Fruit fly (Drosophila melanogaster) whole organism, embryonic: ENCODE measurements around the gene osk.

ENCODE experiments used
- Blimp-1 ChIP-seq: fragments of 200-800 bp; sonication (Bioruptor generic); optimal IDR thresholded peaks from 3 replicates; lab custom pipeline; 2018; ENCODE audit warnings: missing biosample characterization, missing genetic modification characterization, mild to moderate bottlenecking, moderate library complexity, missing genetic modification reagents
- CG10267 ChIP-seq: fragments of 200-800 bp; sonication (Bioruptor generic); optimal IDR thresholded peaks from 2 replicates; lab custom pipeline; 2018; ENCODE audit warnings: missing biosample characterization, mild to moderate bottlenecking, missing genetic modification characterization, moderate library complexity
- CG10431 ChIP-seq: fragments of 200-800 bp; sonication (Bioruptor generic); optimal IDR thresholded peaks from 3 replicates; lab custom pipeline; 2018; ENCODE audit warnings: missing biosample characterization, mild to moderate bottlenecking, missing genetic modification characterization
- CG11247 ChIP-seq: fragments of 200-800 bp; sonication (Bioruptor generic); IDR thresholded peaks from 2 replicates; pipeline ENCODE4 v1.3.6; 2022; ENCODE audit warnings: missing biosample characterization, missing genetic modification characterization
- CG11504 ChIP-seq: fragments of 200-800 bp; sonication (Bioruptor generic); optimal IDR thresholded peaks from 3 replicates; lab custom pipeline; 2019; ENCODE audit warnings: missing biosample characterization, mild to moderate bottlenecking, missing genetic modification characterization, moderate library complexity
- CG11696 ChIP-seq: fragments of 200-800 bp; sonication (Bioruptor generic); IDR thresholded peaks from 2 replicates; pipeline ENCODE4 v1.3.6; 2022; ENCODE audit warnings: missing biosample characterization, missing genetic modification characterization
- CG12744 ChIP-seq: fragments of 200-800 bp; sonication (Bioruptor generic); optimal IDR thresholded peaks from 2 replicates; lab custom pipeline; 2016; ENCODE audit warnings: missing biosample characterization, missing genetic modification characterization
- CG15073 ChIP-seq: fragments of 200-800 bp; sonication (Bioruptor generic); optimal IDR thresholded peaks from 2 replicates; lab custom pipeline; 2016; ENCODE audit warnings: missing biosample characterization, missing genetic modification characterization
- CG15479 ChIP-seq: fragments of 200-800 bp; sonication (Bioruptor generic); optimal IDR thresholded peaks from 3 replicates; lab custom pipeline; 2019; ENCODE audit warnings: missing biosample characterization, mild to moderate bottlenecking, missing genetic modification characterization, moderate library complexity
- CG15514 ChIP-seq: fragments of 200-800 bp; sonication (Bioruptor generic); optimal IDR thresholded peaks from 3 replicates; lab custom pipeline; 2017; ENCODE audit warnings: missing biosample characterization, missing genetic modification characterization, mild to moderate bottlenecking, moderate library complexity, missing genetic modification reagents
- CG1647 ChIP-seq: fragments of 200-800 bp; sonication (Bioruptor generic); optimal IDR thresholded peaks from 3 replicates; lab custom pipeline; 2016; ENCODE audit warnings: missing biosample characterization, missing genetic modification characterization
- CG1832 ChIP-seq: fragments of 200-800 bp; sonication (Bioruptor generic); optimal IDR thresholded peaks from 2 replicates; lab custom pipeline; 2017; ENCODE audit warnings: missing biosample characterization, mild to moderate bottlenecking, missing genetic modification characterization, inconsistent platforms
- CG2712 ChIP-seq: fragments of 200-800 bp; optimal IDR thresholded peaks from 3 replicates; lab custom pipeline; 2019; ENCODE audit warnings: missing biosample characterization, mild to moderate bottlenecking, missing genetic modification characterization, moderate library complexity
- CG3847 ChIP-seq: fragments of 200-800 bp; sonication (Bioruptor generic); IDR thresholded peaks from 2 replicates; pipeline ENCODE4 v1.3.6; 2022; ENCODE audit warnings: missing biosample characterization, missing genetic modification characterization
- CG42726 ChIP-seq: fragments of 200-800 bp; sonication (Bioruptor generic); IDR thresholded peaks from 2 replicates; pipeline ENCODE4 v1.3.6; 2022; ENCODE audit warnings: missing biosample characterization, missing genetic modification characterization; ENCODE audit not compliant: partially characterized antibody
- CG4360 ChIP-seq: fragments of 200-800 bp; sonication (Bioruptor generic); IDR thresholded peaks from 2 replicates; pipeline ENCODE4 v1.3.6; 2022; ENCODE audit warnings: missing biosample characterization, missing genetic modification characterization
- CG7839 ChIP-seq: fragments of 200-800 bp; sonication (Bioruptor generic); optimal IDR thresholded peaks from 3 replicates; lab custom pipeline; 2018; ENCODE audit warnings: missing biosample characterization, mild to moderate bottlenecking, missing genetic modification characterization, moderate library complexity
- CG9609 ChIP-seq: fragments of 200-800 bp; sonication (Bioruptor generic); optimal IDR thresholded peaks from 3 replicates; lab custom pipeline; 2016; ENCODE audit warnings: missing biosample characterization, missing genetic modification characterization
- D19B ChIP-seq: fragments of 200-800 bp; sonication (Bioruptor generic); optimal IDR thresholded peaks from 2 replicates; lab custom pipeline; 2017; ENCODE audit warnings: missing biosample characterization, mild to moderate bottlenecking, missing genetic modification characterization
- Drgx ChIP-seq: fragments of 200-800 bp; sonication (Bioruptor generic); IDR thresholded peaks from 2 replicates; pipeline ENCODE4 v1.3.6; 2022; ENCODE audit warnings: missing biosample characterization, missing genetic modification characterization
- H15 ChIP-seq: fragments of 200-800 bp; sonication (Bioruptor generic); IDR thresholded peaks from 3 replicates; pipeline ENCODE4 v1.3.6; 2022; ENCODE audit warnings: missing biosample characterization, missing genetic modification characterization
- Hr39 ChIP-seq: fragments of >200 bp; optimal IDR thresholded peaks from 2 replicates; lab custom pipeline; 2017
- Kr ChIP-seq: fragments of 200-800 bp; sonication (Bioruptor generic); optimal IDR thresholded peaks from 2 replicates; lab custom pipeline; 2017; ENCODE audit warnings: missing biosample characterization, mild to moderate bottlenecking, missing genetic modification characterization
- Opbp ChIP-seq: fragments of 200-800 bp; sonication (Bioruptor generic); IDR thresholded peaks from 3 replicates; pipeline ENCODE4 v1.3.6; 2022; ENCODE audit warnings: missing biosample characterization, missing genetic modification characterization; ENCODE audit not compliant: partially characterized antibody
- Sox102F ChIP-seq: fragments of 200-800 bp; sonication (Bioruptor generic); optimal IDR thresholded peaks from 2 replicates; lab custom pipeline; 2018; ENCODE audit warnings: missing biosample characterization, mild to moderate bottlenecking, missing genetic modification characterization, moderate library complexity
- Xbp1 ChIP-seq: fragments of 200-800 bp; sonication (Bioruptor generic); optimal IDR thresholded peaks from 3 replicates; lab custom pipeline; 2016; ENCODE audit warnings: missing biosample characterization, mild to moderate bottlenecking, missing genetic modification characterization
- bcd ChIP-seq: fragments of 200-800 bp; sonication (Bioruptor generic); optimal IDR thresholded peaks from 2 replicates; lab custom pipeline; 2017; ENCODE audit warnings: missing biosample characterization, mild to moderate bottlenecking, missing genetic modification characterization
- bigmax ChIP-seq: fragments of 200-800 bp; sonication (Bioruptor generic); optimal IDR thresholded peaks from 2 replicates; lab custom pipeline; 2018; ENCODE audit warnings: missing biosample characterization, mild to moderate bottlenecking, missing genetic modification characterization
- br ChIP-seq: fragments of >200 bp; optimal IDR thresholded peaks from 2 replicates; lab custom pipeline; 2017
- cad ChIP-seq: fragments of >200 bp; optimal IDR thresholded peaks from 2 replicates; lab custom pipeline; 2017; ENCODE audit warnings: missing biosample characterization, missing genetic modification characterization
- crol ChIP-seq: fragments of 200-800 bp; sonication (Bioruptor generic); IDR thresholded peaks from 2 replicates; pipeline ENCODE4 v1.3.6; 2022; ENCODE audit warnings: missing biosample characterization, missing genetic modification characterization
- eve ChIP-seq, 2 experiments: fragments of >200 bp; optimal IDR thresholded peaks; 2 replicates each; lab custom pipeline; 2017; ENCODE audit warnings: missing biosample characterization in 2 of 2, missing genetic modification characterization in 2 of 2
- fd3F ChIP-seq: fragments of 200-800 bp; sonication (Bioruptor generic); optimal IDR thresholded peaks from 2 replicates; lab custom pipeline; 2018; ENCODE audit warnings: missing biosample characterization, mild to moderate bottlenecking, missing genetic modification characterization, moderate library complexity
- gem ChIP-seq: fragments of 200-800 bp; sonication (Bioruptor generic); optimal IDR thresholded peaks from 2 replicates; lab custom pipeline; 2019; ENCODE audit warnings: missing biosample characterization, mild to moderate bottlenecking, missing genetic modification characterization, moderate library complexity
- gsb ChIP-seq: fragments of 200-800 bp; sonication (Bioruptor generic); IDR thresholded peaks from 2 replicates; pipeline ENCODE4 v1.3.6; 2022; ENCODE audit warnings: missing biosample characterization, missing genetic modification characterization
- kni ChIP-seq: fragments of 200-800 bp; sonication (Bioruptor generic); optimal IDR thresholded peaks from 3 replicates; lab custom pipeline; 2017; ENCODE audit warnings: mild to moderate bottlenecking, missing biosample characterization, missing genetic modification reagents, missing genetic modification characterization
- luna ChIP-seq: fragments of 200-800 bp; sonication (Bioruptor generic); optimal IDR thresholded peaks from 2 replicates; lab custom pipeline; 2016; ENCODE audit warnings: missing biosample characterization, missing genetic modification characterization
- mirr ChIP-seq: fragments of 200-800 bp; sonication (Bioruptor generic); optimal IDR thresholded peaks from 3 replicates; lab custom pipeline; 2018; ENCODE audit warnings: missing biosample characterization, mild to moderate bottlenecking, missing genetic modification characterization
- nom ChIP-seq: fragments of 200-800 bp; sonication (Bioruptor generic); optimal IDR thresholded peaks from 2 replicates; lab custom pipeline; 2017; ENCODE audit warnings: missing biosample characterization, missing genetic modification characterization, mild to moderate bottlenecking, moderate library complexity, missing genetic modification reagents
- stc ChIP-seq: fragments of 200-800 bp; sonication (Bioruptor generic); IDR thresholded peaks from 2 replicates; pipeline ENCODE4 v1.3.6; 2022; ENCODE audit warnings: missing biosample characterization, missing genetic modification characterization
- tll ChIP-seq, 2 experiments: fragments of 200-800 bp in 1 of 2; fragments of >200 bp in 1 of 2; sonication (Bioruptor generic) in 1 of 2; optimal IDR thresholded peaks; 2 replicates each; lab custom pipeline; 2017 to 2019; ENCODE audit warnings: missing biosample characterization in 2 of 2, missing genetic modification characterization in 2 of 2, mild to moderate bottlenecking in 1 of 2, moderate library complexity in 1 of 2
- ttk ChIP-seq: fragments of 200-800 bp; sonication (Bioruptor generic); IDR thresholded peaks from 2 replicates; pipeline ENCODE4 v2.1.2; 2022; ENCODE audit warnings: missing biosample characterization, missing genetic modification characterization
- unc-4 ChIP-seq: fragments of 200-800 bp; sonication (Bioruptor generic); IDR thresholded peaks from 2 replicates; pipeline ENCODE4 v1.3.6; 2022; ENCODE audit warnings: missing biosample characterization, missing genetic modification characterization; ENCODE audit not compliant: partially characterized antibody
- zen ChIP-seq: fragments of 200-800 bp; sonication (Bioruptor generic); optimal IDR thresholded peaks from 3 replicates; lab custom pipeline; 2018; ENCODE audit warnings: missing biosample characterization, mild to moderate bottlenecking, missing genetic modification characterization, moderate library complexity

The osk gene

DNA sequence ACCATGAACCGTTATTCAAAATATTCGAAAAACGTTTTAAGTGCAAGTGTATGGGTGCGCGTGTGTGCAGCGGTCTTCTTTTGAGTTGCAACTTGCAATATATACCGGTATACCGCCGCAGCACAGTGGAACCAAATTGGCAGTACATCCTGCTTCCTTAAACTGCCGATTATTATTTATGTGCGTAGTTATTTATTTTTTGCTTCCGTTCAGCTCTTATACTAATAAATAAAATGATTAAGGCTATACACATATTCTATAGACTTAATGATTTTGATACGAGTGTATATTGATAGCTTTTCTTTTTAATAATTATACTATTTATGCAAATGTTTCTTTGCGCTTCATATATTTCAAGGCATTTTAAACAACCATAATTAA is 35.0 kb downstream of the osk start:
- TF ChIP-seq Sox102F (GFP tag; lab: Kevin White, UChicago) (peak; percentile 24), CG11696 (GFP tag; lab: Robert Waterston, UW) (no peak), CG10267 (tag; lab: Kevin White, UChicago) (no peak), D19B (GFP tag; lab: Kevin White, UChicago) (no peak), gem (tag; lab: Kevin White, UChicago) (peak; percentile 21), kni (GFP tag; lab: Kevin White, UChicago) (peak; percentile 8), CG3847 (no peak), CG2712 (peak; percentile 20), stc (no peak), ttk (GFP tag; lab: Robert Waterston, UW) (no peak), gsb (GFP tag; lab: Robert Waterston, UW) (no peak), unc-4 (GFP tag; lab: Robert Waterston, UW) (no peak)

DNA sequence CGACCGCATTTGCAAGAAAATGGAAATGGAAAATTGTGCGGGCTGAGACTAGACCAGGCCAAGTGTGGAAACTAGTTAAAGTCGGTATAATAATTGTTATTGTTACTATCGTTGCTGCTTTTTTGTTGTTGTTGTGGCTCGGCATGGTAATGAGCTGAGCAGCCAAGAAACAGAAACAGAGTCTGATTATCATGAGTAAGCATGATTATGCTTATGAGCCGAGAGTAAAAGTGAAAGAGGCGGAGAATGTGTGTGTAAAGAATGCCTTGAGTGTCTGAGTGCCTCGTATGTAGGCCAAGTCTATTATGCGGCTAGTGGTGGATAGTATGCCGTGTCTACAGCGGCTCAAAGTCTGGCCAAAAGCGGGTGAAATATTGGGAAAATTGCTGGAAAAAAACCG is 35.8 kb downstream of the osk start:
- peak; percentile 16 for TF ChIP-seq kni (GFP tag; lab: Kevin White, UChicago)
- TF ChIP-seq mirr (GFP tag; lab: Kevin White, UChicago) = no peak
- no peak for TF ChIP-seq CG9609 (GFP tag; lab: Kevin White, UChicago)
- TF ChIP-seq br (lab: Kevin White, UChicago) = no peak
- TF ChIP-seq CG12744 (GFP tag; lab: Kevin White, UChicago) = no peak
- peak; percentile 96 for TF ChIP-seq Blimp-1 (GFP tag; lab: Kevin White, UChicago)
- 0 out of 2 replicates have a peak, but pooled peaks have one; percentile 39 for TF ChIP-seq CG4360 (GFP tag; lab: Robert Waterston, UW)

DNA sequence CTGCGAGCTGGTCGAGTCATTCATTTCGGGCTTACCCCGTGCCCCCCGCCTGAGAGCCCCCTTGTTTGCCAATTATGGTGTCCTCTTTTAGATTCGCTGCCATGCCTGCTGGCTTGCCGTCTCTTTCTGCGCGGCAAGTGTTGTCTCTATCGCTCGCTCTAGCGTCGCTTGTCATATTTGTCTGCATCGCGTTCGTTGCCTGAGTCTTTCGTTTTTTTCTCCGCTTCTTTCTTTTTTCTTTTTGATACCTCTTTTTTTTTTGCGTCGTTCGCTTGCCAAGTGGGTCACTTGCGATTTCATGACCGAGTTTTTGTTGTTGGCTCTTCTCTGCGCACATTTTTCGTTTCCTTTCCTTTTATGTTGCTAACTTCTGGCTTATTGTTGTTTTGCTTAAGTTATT is 36.9 kb downstream of the osk start:
- TF ChIP-seq CG1832 (GFP tag; lab: Kevin White, UChicago) (peak; percentile 24), H15 (GFP tag; lab: Robert Waterston, UW) (0 out of 3 replicates have a peak, but pooled peaks have one; percentile 48), CG11247 (GFP tag; lab: Robert Waterston, UW) (0 out of 2 replicates have a peak, but pooled peaks have one; percentile 28), nom (peak; percentile 45), ttk (GFP tag; lab: Robert Waterston, UW) (0 out of 2 replicates have a peak, but pooled peaks have one; percentile 6), Drgx (GFP tag; lab: Robert Waterston, UW) (peak; percentile 38; the same call in 1 of the 2 replicates), CG10431 (GFP tag; lab: Kevin White, UChicago) (no peak), Xbp1 (no peak)

DNA sequence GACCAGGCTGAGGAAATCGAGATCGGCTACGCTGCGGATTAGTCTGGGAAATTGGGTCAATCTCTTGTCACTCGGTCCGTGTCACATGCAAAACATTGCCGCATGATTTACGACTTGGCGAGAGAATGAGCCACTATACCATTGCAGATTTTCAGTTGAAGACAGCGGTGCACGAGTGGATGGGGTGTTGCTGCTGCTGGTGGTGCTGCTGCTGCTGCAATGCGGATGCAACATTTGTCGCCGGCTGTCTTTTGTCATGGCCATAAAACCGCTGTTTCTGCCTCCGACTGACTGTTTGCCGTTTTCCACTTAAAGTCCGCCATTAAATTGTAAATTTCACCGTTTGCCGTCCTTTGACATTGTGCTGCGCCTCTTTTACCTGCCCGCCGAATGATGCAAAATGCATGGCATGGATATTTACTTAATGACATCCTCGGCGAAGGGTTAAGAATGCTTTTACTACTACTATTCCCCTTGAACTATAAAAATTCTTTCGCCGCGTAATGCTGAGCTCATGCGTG is 41.2 kb downstream of the osk start:
- TF ChIP-seq cad (GFP tag; lab: Kevin White, UChicago) (peak; percentile 98), zen (tag; lab: Kevin White, UChicago) (peak; percentile 82), CG15514 (GFP tag; lab: Kevin White, UChicago) (no peak), CG15073 (GFP tag; lab: Kevin White, UChicago) (no peak), luna (GFP tag; lab: Kevin White, UChicago) (no peak), CG11504 (tag; lab: Kevin White, UChicago) (no peak), CG15479 (peak; percentile 32), bcd (no peak), eve (GFP tag; optimal IDR thresholded peaks at IDR 0.05; lab: Kevin White, UChicago) (no peak), Opbp (no peak), tll (GFP tag; optimal IDR thresholded peaks at IDR 0.05; lab: Kevin White, UChicago) (peak in 1 of 2 experiments; percentile 96), Hr39 (lab: Kevin White, UChicago) (peak; percentile 14), Kr (GFP tag; lab: Kevin White, UChicago) (peak; percentile 33), crol (GFP tag; lab: Robert Waterston, UW) (no peak), CG42726 (GFP tag; lab: Robert Waterston, UW) (no peak), CG7839 (tag; lab: Kevin White, UChicago) (no peak), CG1647 (GFP tag; lab: Kevin White, UChicago) (no peak), fd3F (GFP tag; lab: Kevin White, UChicago) (no peak), bigmax (GFP tag; lab: Kevin White, UChicago) (no peak)
